Fruit fly (Drosophila melanogaster) whole organism, embryonic: Measurements from ENCODE around the gene Spase25.

Experiments
- Asciz ChIP-seq: fragments of 200-800 bp; sonication (Bioruptor generic); optimal IDR thresholded peaks from 2 replicates; lab custom pipeline; 2017; ENCODE audit warnings: missing biosample characterization, mild to moderate bottlenecking, missing genetic modification characterization, missing genetic modification reagents
- Awh ChIP-seq: fragments of 200-800 bp; sonication (Bioruptor generic); IDR thresholded peaks from 2 replicates; pipeline ENCODE4, ENCODE4 v1.3.6; 2022; ENCODE audit warnings: missing biosample characterization, missing genetic modification characterization
- CG10274 ChIP-seq: fragments of 200-800 bp; sonication (Bioruptor generic); optimal IDR thresholded peaks from 3 replicates; lab custom pipeline; 2017; ENCODE audit warnings: missing biosample characterization, mild to moderate bottlenecking, missing genetic modification characterization
- CG10321 ChIP-seq: fragments of 200-800 bp; sonication (Bioruptor generic); IDR thresholded peaks from 2 replicates; pipeline ENCODE4 v1.3.6; 2022; ENCODE audit warnings: missing biosample characterization, missing genetic modification characterization
- CG11696 ChIP-seq: fragments of 200-800 bp; sonication (Bioruptor generic); IDR thresholded peaks from 2 replicates; pipeline ENCODE4 v1.3.6; 2022; ENCODE audit warnings: missing biosample characterization, missing genetic modification characterization
- CG13775 ChIP-seq: fragments of 200-800 bp; sonication (Bioruptor generic); optimal IDR thresholded peaks from 3 replicates; lab custom pipeline; 2017; ENCODE audit warnings: missing biosample characterization, mild to moderate bottlenecking, missing genetic modification characterization
- CG15011 ChIP-seq: fragments of 200-800 bp; sonication (Bioruptor generic); optimal IDR thresholded peaks from 3 replicates; lab custom pipeline; 2018; ENCODE audit warnings: missing biosample characterization, mild to moderate bottlenecking, missing genetic modification characterization
- CG15514 ChIP-seq: fragments of 200-800 bp; sonication (Bioruptor generic); optimal IDR thresholded peaks from 3 replicates; lab custom pipeline; 2017; ENCODE audit warnings: missing biosample characterization, missing genetic modification characterization, mild to moderate bottlenecking, moderate library complexity, missing genetic modification reagents
- CG1603 ChIP-seq: fragments of 200-800 bp; sonication (Bioruptor generic); optimal IDR thresholded peaks from 2 replicates; lab custom pipeline; 2019; ENCODE audit warnings: missing biosample characterization, mild to moderate bottlenecking, missing genetic modification characterization, moderate library complexity
- CG17361 ChIP-seq: fragments of 200-800 bp; sonication (Bioruptor generic); IDR thresholded peaks from 3 replicates; pipeline ENCODE4 v1.3.6; 2022; ENCODE audit warnings: missing biosample characterization, missing genetic modification characterization
- CG3281 ChIP-seq: fragments of 200-800 bp; sonication (Bioruptor generic); optimal IDR thresholded peaks from 3 replicates; lab custom pipeline; 2017; ENCODE audit warnings: missing biosample characterization, mild to moderate bottlenecking, missing genetic modification characterization
- CG33213 ChIP-seq: fragments of 200-800 bp; sonication (Bioruptor generic); optimal IDR thresholded peaks from 3 replicates; lab custom pipeline; 2016; ENCODE audit warnings: missing biosample characterization, missing genetic modification characterization
- CG3407 ChIP-seq: fragments of 200-800 bp; sonication (Bioruptor generic); optimal IDR thresholded peaks from 2 replicates; lab custom pipeline; 2018; ENCODE audit warnings: missing biosample characterization, mild to moderate bottlenecking, missing genetic modification characterization
- CG4730 ChIP-seq: fragments of 200-800 bp; sonication (Bioruptor generic); IDR thresholded peaks from 2 replicates; pipeline ENCODE4 v1.3.6; 2022; ENCODE audit warnings: missing biosample characterization, missing genetic modification characterization
- CG7745 ChIP-seq: fragments of 200-800 bp; sonication (Bioruptor generic); optimal IDR thresholded peaks from 2 replicates; lab custom pipeline; 2018; ENCODE audit warnings: missing biosample characterization, mild to moderate bottlenecking, missing genetic modification characterization, moderate library complexity
- CG7839 ChIP-seq: fragments of 200-800 bp; sonication (Bioruptor generic); optimal IDR thresholded peaks from 3 replicates; lab custom pipeline; 2018; ENCODE audit warnings: missing biosample characterization, mild to moderate bottlenecking, missing genetic modification characterization, moderate library complexity
- CG7928 ChIP-seq: fragments of 200-800 bp; sonication (Bioruptor generic); optimal IDR thresholded peaks from 2 replicates; lab custom pipeline; 2017; ENCODE audit warnings: missing biosample characterization, mild to moderate bottlenecking, missing genetic modification characterization
- Chrac-16 ChIP-seq: fragments of 200-800 bp; sonication (Bioruptor generic); optimal IDR thresholded peaks from 3 replicates; lab custom pipeline; 2016; ENCODE audit warnings: missing biosample characterization, missing genetic modification characterization
- Dad ChIP-seq: fragments of 200-800 bp; sonication (Bioruptor generic); optimal IDR thresholded peaks from 3 replicates; lab custom pipeline; 2016; ENCODE audit warnings: missing biosample characterization, missing genetic modification characterization
- E2f1 ChIP-seq: fragments of 200-800 bp; sonication (Bioruptor generic); IDR thresholded peaks from 2 replicates; pipeline ENCODE4 v1.3.6; 2022; ENCODE audit warnings: missing biosample characterization, missing genetic modification characterization
- Fer2 ChIP-seq: fragments of 200-800 bp; sonication (Bioruptor generic); optimal IDR thresholded peaks from 2 replicates; lab custom pipeline; 2018; ENCODE audit warnings: missing biosample characterization, mild to moderate bottlenecking, missing genetic modification characterization, moderate library complexity
- H2.0 ChIP-seq: fragments of 200-800 bp; sonication (Bioruptor generic); IDR thresholded peaks from 2 replicates; pipeline ENCODE4 v1.3.6; 2022; ENCODE audit warnings: missing biosample characterization, missing genetic modification characterization
- Hr39 ChIP-seq: fragments of >200 bp; optimal IDR thresholded peaks from 2 replicates; lab custom pipeline; 2017
- Hsf ChIP-seq: fragments of 200-800 bp; sonication (Bioruptor generic); optimal IDR thresholded peaks from 3 replicates; lab custom pipeline; 2016; ENCODE audit warnings: missing biosample characterization, missing genetic modification characterization
- Jarid2 ChIP-seq: fragments of 200-800 bp; sonication (Bioruptor generic); optimal IDR thresholded peaks from 3 replicates; lab custom pipeline; 2017; ENCODE audit warnings: mild to moderate bottlenecking, missing biosample characterization, missing genetic modification reagents, missing genetic modification characterization
- NC2α ChIP-seq: fragments of 200-800 bp; sonication (Bioruptor generic); optimal IDR thresholded peaks from 2 replicates; lab custom pipeline; 2016; ENCODE audit warnings: missing biosample characterization, missing genetic modification characterization
- Nf-YA ChIP-seq: fragments of 200-800 bp; sonication (Bioruptor generic); IDR thresholded peaks from 2 replicates; pipeline ENCODE4 v1.3.6; 2022; ENCODE audit warnings: missing biosample characterization, missing genetic modification characterization
- Rx ChIP-seq: fragments of 200-800 bp; sonication (Bioruptor generic); IDR thresholded peaks from 2 replicates; pipeline ENCODE4 v1.3.6; 2022; ENCODE audit warnings: missing biosample characterization, missing genetic modification characterization
- TFAM ChIP-seq: fragments of 200-800 bp; sonication (Bioruptor generic); optimal IDR thresholded peaks from 2 replicates; lab custom pipeline; 2017; ENCODE audit warnings: missing biosample characterization, missing genetic modification characterization, inconsistent platforms
- abd-A ChIP-seq: fragments of 200-800 bp; sonication (Bioruptor generic); optimal IDR thresholded peaks from 3 replicates; lab custom pipeline; 2019; ENCODE audit warnings: missing biosample characterization, mild to moderate bottlenecking, missing genetic modification characterization, moderate library complexity
- amos ChIP-seq: fragments of 200-800 bp; sonication (Bioruptor generic); IDR thresholded peaks from 2 replicates; pipeline ENCODE4 v1.3.6; 2022; ENCODE audit warnings: missing biosample characterization, missing genetic modification characterization; ENCODE audit not compliant: partially characterized antibody
- br ChIP-seq: fragments of >200 bp; optimal IDR thresholded peaks from 2 replicates; lab custom pipeline; 2017
- croc ChIP-seq: fragments of 200-800 bp; sonication (Bioruptor generic); conservative IDR thresholded peaks from 3 replicates; pipeline ENCODE4 v1.3.6; 2022; ENCODE audit warnings: missing biosample characterization, missing genetic modification characterization
- da ChIP-seq: fragments of 200-800 bp; sonication (Bioruptor generic); optimal IDR thresholded peaks from 2 replicates; lab custom pipeline; 2016; ENCODE audit warnings: missing biosample characterization, missing genetic modification characterization
- disco-r ChIP-seq: fragments of 200-800 bp; sonication (Bioruptor generic); optimal IDR thresholded peaks from 2 replicates; lab custom pipeline; 2016; ENCODE audit warnings: missing biosample characterization, missing genetic modification characterization
- dm ChIP-seq: fragments of 200-800 bp; sonication (Bioruptor generic); optimal IDR thresholded peaks from 3 replicates; lab custom pipeline; 2016; ENCODE audit warnings: missing biosample characterization, missing genetic modification characterization
- dysf ChIP-seq: fragments of 200-800 bp; sonication (Bioruptor generic); IDR thresholded peaks from 3 replicates; pipeline ENCODE4 v1.3.6; 2022; ENCODE audit warnings: missing biosample characterization, missing genetic modification characterization
- fd3F ChIP-seq: fragments of 200-800 bp; sonication (Bioruptor generic); optimal IDR thresholded peaks from 2 replicates; lab custom pipeline; 2018; ENCODE audit warnings: missing biosample characterization, mild to moderate bottlenecking, missing genetic modification characterization, moderate library complexity
- gem ChIP-seq: fragments of 200-800 bp; sonication (Bioruptor generic); optimal IDR thresholded peaks from 2 replicates; lab custom pipeline; 2019; ENCODE audit warnings: missing biosample characterization, mild to moderate bottlenecking, missing genetic modification characterization, moderate library complexity
- gt ChIP-seq: fragments of 200-800 bp; sonication (Bioruptor generic); IDR thresholded peaks from 2 replicates; pipeline ENCODE4 v1.3.6; 2022; ENCODE audit warnings: missing biosample characterization, missing genetic modification characterization
- hbn ChIP-seq: fragments of 200-800 bp; sonication (Bioruptor generic); IDR thresholded peaks from 2 replicates; pipeline ENCODE4 v1.3.6; 2022; ENCODE audit warnings: missing biosample characterization, missing genetic modification characterization; ENCODE audit not compliant: partially characterized antibody
- inv ChIP-seq: fragments of 200-800 bp; sonication (Bioruptor generic); IDR thresholded peaks from 2 replicates; pipeline ENCODE4 v1.3.6; 2022; ENCODE audit warnings: missing biosample characterization, missing genetic modification characterization; ENCODE audit not compliant: partially characterized antibody
- jumu ChIP-seq: fragments of 200-800 bp; sonication (Bioruptor generic); optimal IDR thresholded peaks from 3 replicates; lab custom pipeline; 2016; ENCODE audit warnings: missing biosample characterization, missing genetic modification characterization
- maf-S ChIP-seq: fragments of 200-800 bp; sonication (Bioruptor generic); optimal IDR thresholded peaks from 2 replicates; lab custom pipeline; 2016; ENCODE audit warnings: missing biosample characterization, missing genetic modification characterization
- mam ChIP-seq: fragments of 200-800 bp; sonication (Bioruptor generic); optimal IDR thresholded peaks from 3 replicates; lab custom pipeline; 2016; ENCODE audit warnings: missing biosample characterization, missing genetic modification characterization
- mirr ChIP-seq: fragments of 200-800 bp; sonication (Bioruptor generic); optimal IDR thresholded peaks from 3 replicates; lab custom pipeline; 2018; ENCODE audit warnings: missing biosample characterization, mild to moderate bottlenecking, missing genetic modification characterization
- nau ChIP-seq: fragments of 200-800 bp; sonication (Bioruptor generic); optimal IDR thresholded peaks from 3 replicates; lab custom pipeline; 2017; ENCODE audit warnings: missing biosample characterization, mild to moderate bottlenecking, missing genetic modification characterization, missing genetic modification reagents
- peb ChIP-seq: fragments of 200-800 bp; sonication (Bioruptor generic); IDR thresholded peaks from 2 replicates; pipeline ENCODE4 v1.3.6; 2022; ENCODE audit warnings: missing biosample characterization, missing genetic modification characterization
- stwl ChIP-seq: fragments of 200-800 bp; sonication (Bioruptor generic); optimal IDR thresholded peaks from 3 replicates; lab custom pipeline; 2018; ENCODE audit warnings: missing biosample characterization, mild to moderate bottlenecking, missing genetic modification characterization, moderate library complexity
- tio ChIP-seq: fragments of 200-800 bp; sonication (Bioruptor generic); optimal IDR thresholded peaks from 2 replicates; lab custom pipeline; 2017; ENCODE audit warnings: missing biosample characterization, missing genetic modification characterization, inconsistent platforms

The Spase25 gene

dm6 chrX:11528026-11528702 is 43.1 kb downstream of the Spase25 start (continued):
- TF ChIP-seq Nf-YA (GFP tag; lab: Robert Waterston, UW) (peak; percentile 48; the same call in 1 of the 2 replicates), CG10274 (peak; percentile 19), Asciz (GFP tag; lab: Kevin White, UChicago) (peak; percentile 74), CG4730 (GFP tag; lab: Robert Waterston, UW) (peak; percentile 60), CG11696 (GFP tag; lab: Robert Waterston, UW) (peak; percentile 87), gem (tag; lab: Kevin White, UChicago) (peak; percentile 89), amos (GFP tag; lab: Robert Waterston, UW) (no peak), CG7839 (tag; lab: Kevin White, UChicago) (peak; percentile 87), CG17361 (GFP tag; lab: Robert Waterston, UW) (peak; percentile 88), H2.0 (GFP tag; lab: Robert Waterston, UW) (peak; percentile 65), inv (GFP tag; lab: Robert Waterston, UW) (no peak), Jarid2 (GFP tag; lab: Kevin White, UChicago) (peak; percentile 10), hbn (GFP tag; lab: Robert Waterston, UW) (no peak), CG3281 (peak; percentile 7), disco-r (GFP tag; lab: Kevin White, UChicago) (no peak), CG3407 (GFP tag; lab: Kevin White, UChicago) (peak; percentile 62), fd3F (no peak), Rx (GFP tag; lab: Robert Waterston, UW) (peak; percentile 39; the same call in 1 of the 2 replicates), Awh (peak; percentile 82), stwl (peak; percentile 39), gt (GFP tag; lab: Robert Waterston, UW) (peak; percentile 48; the same call in 1 of the 2 replicates), E2f1 (peak; percentile 58), tio (GFP tag; lab: Kevin White, UChicago) (peak; percentile 78), croc (GFP tag; lab: Robert Waterston, UW) (peak; percentile 82), abd-A (tag; lab: Kevin White, UChicago) (no peak), CG10321 (GFP tag; lab: Robert Waterston, UW) (0 out of 2 replicates have a peak, but pooled peaks have one; percentile 12), CG1603 (tag; lab: Kevin White, UChicago) (peak; percentile 75), da (GFP tag; lab: Kevin White, UChicago) (no peak), jumu (GFP tag; lab: Kevin White, UChicago) (peak; percentile 21), CG13775 (peak; percentile 53), Hr39 (lab: Kevin White, UChicago) (no peak), Dad (GFP tag; lab: Kevin White, UChicago) (peak; percentile 51), Hsf (peak; percentile 47), nau (GFP tag; lab: Kevin White, UChicago) (peak; percentile 22), maf-S (no peak), CG15011 (GFP tag; lab: Kevin White, UChicago) (peak; percentile 39), dm (GFP tag; lab: Kevin White, UChicago) (no peak), CG7745 (tag; lab: Kevin White, UChicago) (peak; percentile 51), Fer2 (tag; lab: Kevin White, UChicago) (no peak), mirr (GFP tag; lab: Kevin White, UChicago) (no peak), CG33213 (GFP tag; lab: Kevin White, UChicago) (peak; percentile 35), mam (GFP tag; lab: Kevin White, UChicago) (peak; percentile 1), CG7928 (no peak), peb (peak; percentile 67), CG15514 (GFP tag; lab: Kevin White, UChicago) (no peak), br (no peak), TFAM (peak; percentile 43), dysf (GFP tag; lab: Robert Waterston, UW) (peak; percentile 75), Chrac-16 (peak; percentile 66), NC2α (GFP tag; lab: Kevin White, UChicago) (no peak)
